Worm (Caenorhabditis elegans) whole organism, midembryonic: ENCODE results near the gene gcy-22.

Experiments
- T22C8.4 ChIP-seq: fragments of 200-800 bp; sonication (Bioruptor generic); IDR thresholded peaks from 2 replicates; pipeline ENCODE4 v1.3.6; 2022; ENCODE audit warnings: missing genetic modification characterization, missing compliant biosample characterization
- cog-1 ChIP-seq: sonication (generic microtip); optimal IDR thresholded peaks from 2 replicates; lab custom pipeline; 2016; ENCODE audit warnings: missing genetic modification characterization, missing compliant biosample characterization
- flt-1 ChIP-seq: fragments of 200-800 bp; sonication (Bioruptor generic); IDR thresholded peaks from 2 replicates; pipeline ENCODE4 v1.3.6; 2022; ENCODE audit warnings: missing genetic modification characterization, missing compliant biosample characterization
- klf-2 ChIP-seq: fragments of 200-800 bp; sonication (Bioruptor generic); conservative IDR thresholded peaks from 2 replicates; pipeline ENCODE4 v1.3.6; 2022; ENCODE audit warnings: missing genetic modification reagents, missing genetic modification characterization, missing compliant biosample characterization
- med-1 ChIP-seq: sonication (generic microtip); optimal IDR thresholded peaks from 2 replicates; lab custom pipeline; 2017; ENCODE audit warnings: missing genetic modification characterization, mild to moderate bottlenecking, missing compliant biosample characterization, antibody characterized with exemption, missing genetic modification reagents; ENCODE audit not compliant: insufficient read depth
- ref-1 ChIP-seq: fragments of 200-800 bp; sonication (Bioruptor generic); conservative IDR thresholded peaks from 2 replicates; pipeline ENCODE4 v1.3.6; 2022; ENCODE audit warnings: missing genetic modification reagents, missing genetic modification characterization, missing compliant biosample characterization
- tab-1 ChIP-seq: fragments of 200-800 bp; sonication (Bioruptor generic); IDR thresholded peaks from 2 replicates; pipeline ENCODE4 v1.3.6; 2022; ENCODE audit warnings: missing genetic modification characterization, missing compliant biosample characterization
- ztf-23 ChIP-seq: fragments of 200-800 bp; sonication (Bioruptor generic); IDR thresholded peaks from 2 replicates; pipeline ENCODE4 v1.3.6; 2022; ENCODE audit warnings: missing genetic modification reagents, missing genetic modification characterization, missing compliant biosample characterization
- ztf-29 ChIP-seq: fragments of 200-800 bp; sonication (Bioruptor generic); IDR thresholded peaks from 2 replicates; pipeline ENCODE4 v1.3.6; 2022; ENCODE audit warnings: missing genetic modification reagents, missing genetic modification characterization, missing compliant biosample characterization

Gene gcy-22

DNA sequence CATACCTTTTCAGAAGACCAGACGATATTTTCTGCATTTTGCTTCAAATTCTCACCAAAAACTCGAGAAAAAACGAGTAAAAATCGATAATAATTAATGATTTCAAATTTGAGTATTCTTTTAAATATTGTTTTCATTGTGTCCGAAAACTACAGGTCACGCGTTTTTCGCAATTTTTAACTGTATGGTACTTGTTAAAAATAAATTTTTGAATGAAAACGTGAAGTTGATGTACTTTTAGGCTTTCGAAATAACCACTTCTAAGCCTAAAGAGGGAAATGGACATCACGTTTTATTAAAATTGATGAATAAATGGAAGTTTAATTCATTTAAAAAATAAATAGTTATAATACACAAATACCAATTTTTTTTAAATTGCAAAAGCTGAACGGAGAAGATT, 22.0 kb downstream of the gcy-22 start, which contains the start of gene Y44A6D.5:
Gene Y44A6D.5, minus strand, starts transcription at position 101 of the 400 bp plus-strand sequence.
- no peak for TF ChIP-seq med-1
- TF ChIP-seq T22C8.4 (GFP tag; lab: Robert Waterston, UW), result no peak
- no peak for TF ChIP-seq ztf-23
- no peak for TF ChIP-seq tab-1 (GFP tag; lab: Robert Waterston, UW)
- TF ChIP-seq flt-1 (GFP tag; lab: Robert Waterston, UW), result no peak
- TF ChIP-seq ref-1 (GFP tag; lab: Robert Waterston, UW), result no peak
- no peak for TF ChIP-seq ztf-29 (GFP tag; lab: Robert Waterston, UW)
- TF ChIP-seq klf-2, result no peak
- no peak for TF ChIP-seq cog-1

DNA sequence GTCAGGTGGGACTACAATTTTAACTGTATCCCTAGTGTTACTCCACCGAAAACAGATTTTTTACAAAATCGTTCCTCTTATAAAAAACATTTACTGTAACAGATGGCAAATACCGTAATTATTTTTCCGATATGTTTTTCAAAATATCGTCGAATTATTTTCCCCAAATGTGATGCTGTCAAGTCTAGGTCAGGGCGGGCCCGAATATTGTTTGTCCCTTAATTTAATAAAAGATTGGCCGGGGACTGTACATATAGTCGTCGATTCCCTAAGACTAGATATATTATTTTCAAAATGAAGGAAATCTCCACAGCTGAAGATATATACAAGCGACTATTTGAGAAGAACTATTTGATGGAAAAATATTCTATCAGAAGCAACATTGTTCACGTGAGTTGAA, 26.9 kb downstream of the gcy-22 start, which contains the start of gene sdf-9:
Gene sdf-9, plus strand, starts transcription at position 301 of the 400 bp plus-strand sequence.
- TF ChIP-seq ref-1 (GFP tag; lab: Robert Waterston, UW) (no peak), T22C8.4 (GFP tag; lab: Robert Waterston, UW) (no peak), ztf-23 (no peak), cog-1 (no peak), klf-2 (no peak), ztf-29 (GFP tag; lab: Robert Waterston, UW) (no peak), flt-1 (GFP tag; lab: Robert Waterston, UW) (no peak), med-1 (no peak), tab-1 (GFP tag; lab: Robert Waterston, UW) (no peak)

DNA sequence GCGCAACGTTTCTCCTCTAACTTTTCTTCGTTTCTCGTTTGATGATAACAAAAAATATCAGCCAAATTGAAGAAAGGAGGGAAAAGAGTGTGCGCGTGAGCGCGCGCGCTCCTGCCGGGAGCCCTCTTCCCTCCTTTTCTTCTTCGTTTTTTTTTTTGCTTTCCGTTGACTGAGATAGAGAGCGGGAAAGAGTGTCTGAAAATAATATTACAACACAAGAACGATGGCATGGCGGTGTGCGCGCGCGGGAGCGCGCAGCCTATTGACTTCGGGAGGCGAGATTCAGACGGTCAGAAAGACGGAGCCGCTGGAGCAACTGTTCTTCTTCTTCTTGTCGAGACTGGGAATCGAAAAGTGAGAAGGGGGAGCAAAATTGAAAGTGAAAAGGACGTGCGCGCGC, 31.1 kb downstream of the gcy-22 start:
- TF ChIP-seq cog-1, result no peak
- TF ChIP-seq T22C8.4 (GFP tag; lab: Robert Waterston, UW), result no peak
- TF ChIP-seq med-1, result no peak
- no peak for TF ChIP-seq tab-1 (GFP tag; lab: Robert Waterston, UW)
- no peak for TF ChIP-seq ztf-29 (GFP tag; lab: Robert Waterston, UW)
- no peak for TF ChIP-seq flt-1 (GFP tag; lab: Robert Waterston, UW)
- TF ChIP-seq klf-2, result no peak
- TF ChIP-seq ztf-23, result no peak
- TF ChIP-seq ref-1 (GFP tag; lab: Robert Waterston, UW), result no peak

DNA sequence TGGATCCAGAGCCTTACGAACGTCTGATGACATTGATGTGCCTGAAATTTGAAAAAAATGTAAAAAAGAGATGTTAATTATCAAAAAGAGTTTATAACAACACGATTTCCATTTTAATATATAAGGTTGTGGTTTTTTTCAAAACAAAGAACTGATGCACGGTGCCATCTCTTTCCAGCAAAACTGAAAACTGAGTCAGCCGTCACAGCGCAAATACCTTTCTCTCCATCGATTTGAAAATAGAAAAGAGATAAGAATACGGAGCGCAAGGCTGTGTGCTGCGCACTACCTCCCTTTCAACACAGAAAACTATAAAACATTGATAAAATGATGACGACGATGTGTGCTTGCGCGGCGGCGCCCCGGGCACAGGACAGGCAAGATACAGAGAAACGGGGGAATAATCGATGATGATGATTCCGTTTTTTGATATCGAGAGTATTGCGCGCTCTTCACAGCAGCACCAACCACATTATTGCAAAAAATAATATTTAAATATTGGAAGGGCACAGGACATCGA, 32.4 kb downstream of the gcy-22 start, which contains the start of gene Y44A6D.3:
Gene Y44A6D.3, minus strand, starts transcription at position 51 of the 520 bp plus-strand sequence.
- TF ChIP-seq cog-1, result no peak
- TF ChIP-seq klf-2, result no peak
- no peak for TF ChIP-seq med-1
- TF ChIP-seq ztf-29 (GFP tag; lab: Robert Waterston, UW), result no peak
- TF ChIP-seq tab-1 (GFP tag; lab: Robert Waterston, UW), result no peak
- no peak for TF ChIP-seq flt-1 (GFP tag; lab: Robert Waterston, UW)
- no peak for TF ChIP-seq ref-1 (GFP tag; lab: Robert Waterston, UW)
- TF ChIP-seq ztf-23, result no peak
- TF ChIP-seq T22C8.4 (GFP tag; lab: Robert Waterston, UW), result no peak

DNA sequence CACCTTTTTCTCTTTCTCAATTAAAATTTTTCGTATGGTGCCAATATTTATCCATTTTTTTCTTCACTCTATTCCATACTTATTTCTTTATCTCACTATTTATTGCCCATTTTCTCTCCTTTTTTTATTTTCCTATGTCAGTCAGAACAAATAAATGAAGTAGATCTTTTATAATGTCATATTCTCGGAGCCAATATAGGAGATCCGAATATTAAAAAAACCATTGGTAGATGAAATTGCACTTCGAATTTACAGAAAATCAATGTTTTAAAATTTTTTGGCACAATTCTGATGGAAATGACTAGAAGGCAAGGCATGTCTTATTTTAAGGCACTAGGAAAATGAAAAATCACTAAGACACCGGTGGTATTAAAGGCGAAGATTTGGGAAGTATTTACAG, 34.2 kb downstream of the gcy-22 start:
- no peak for TF ChIP-seq ztf-23
- no peak for TF ChIP-seq med-1
- TF ChIP-seq klf-2, result no peak

DNA sequence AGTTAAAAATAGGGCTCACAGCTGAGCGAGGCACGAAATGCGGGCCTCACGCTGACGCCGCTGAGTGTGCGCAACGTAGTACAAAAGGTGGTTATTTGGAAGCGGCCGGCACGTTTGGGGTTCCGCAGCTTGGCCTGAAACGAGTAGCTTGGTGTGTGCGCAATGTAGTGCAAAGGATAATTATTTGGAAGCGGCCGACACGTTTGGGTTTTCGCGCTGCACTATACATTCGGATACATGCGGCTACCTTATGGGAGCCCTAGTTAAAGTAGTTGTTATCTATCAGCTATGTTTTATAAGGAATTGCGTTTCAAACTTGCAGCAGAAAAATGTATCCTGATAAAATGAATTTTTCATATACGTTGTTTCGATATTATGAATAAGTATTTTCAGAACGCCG, 34.9 kb downstream of the gcy-22 start, which contains the start of gene Y44A6D.1:
Gene Y44A6D.1, minus strand, starts transcription at position 23 of the 400 bp plus-strand sequence.
- no peak for TF ChIP-seq klf-2
- TF ChIP-seq tab-1 (GFP tag; lab: Robert Waterston, UW), result no peak

DNA sequence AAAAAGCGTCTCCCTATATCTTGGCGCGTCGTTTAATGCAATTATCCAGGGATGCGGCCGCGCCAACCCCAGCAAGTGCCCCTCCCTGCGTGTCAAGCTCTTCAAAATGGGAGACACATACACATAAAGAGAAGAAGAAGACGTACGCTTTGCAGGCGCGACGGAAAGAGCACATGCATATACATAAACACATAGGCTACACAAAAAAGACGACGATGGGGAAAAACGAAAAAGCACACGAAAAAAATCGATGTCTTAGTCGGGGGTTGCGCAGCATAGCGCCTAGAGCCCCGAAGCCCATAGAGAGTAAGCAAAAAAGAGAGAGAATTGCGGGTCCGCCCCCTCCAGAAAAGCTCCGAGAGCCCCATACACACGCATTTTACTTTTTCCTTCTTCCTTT, 35.8 kb downstream of the gcy-22 start, which contains the start of gene tpan-1:
Gene tpan-1, plus strand, starts transcription at position 398 of the 400 bp plus-strand sequence.
- TF ChIP-seq cog-1 (no peak), tab-1 (GFP tag; lab: Robert Waterston, UW) (no peak), ref-1 (GFP tag; lab: Robert Waterston, UW) (no peak), klf-2 (no peak), med-1 (no peak), ztf-23 (no peak), flt-1 (GFP tag; lab: Robert Waterston, UW) (no peak), T22C8.4 (GFP tag; lab: Robert Waterston, UW) (no peak), ztf-29 (GFP tag; lab: Robert Waterston, UW) (no peak)

DNA sequence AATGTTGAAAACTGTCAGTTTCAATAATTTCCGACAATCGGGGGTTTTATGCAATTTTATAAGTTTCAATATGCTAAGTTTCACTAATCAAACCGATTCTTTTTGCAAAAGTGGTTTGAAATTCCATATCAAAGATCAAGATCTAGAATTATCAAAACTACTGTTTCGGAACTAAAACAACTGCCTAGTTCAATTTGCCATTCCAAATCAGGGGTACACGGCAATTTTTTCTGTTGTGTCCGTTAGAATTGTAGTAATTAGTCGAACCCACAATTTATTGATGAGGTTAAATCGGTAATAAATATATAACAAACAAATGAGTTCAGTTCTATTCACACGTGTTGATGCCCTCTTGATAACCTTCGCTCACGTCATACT, 39.0 kb downstream of the gcy-22 start:
- no peak for TF ChIP-seq med-1
- TF ChIP-seq flt-1 (GFP tag; lab: Robert Waterston, UW), result no peak
- no peak for TF ChIP-seq ztf-29 (GFP tag; lab: Robert Waterston, UW)
- no peak for TF ChIP-seq ztf-23
- no peak for TF ChIP-seq tab-1 (GFP tag; lab: Robert Waterston, UW)
- TF ChIP-seq ref-1 (GFP tag; lab: Robert Waterston, UW), result no peak
- TF ChIP-seq klf-2, result no peak
- no peak for TF ChIP-seq cog-1
- no peak for TF ChIP-seq T22C8.4 (GFP tag; lab: Robert Waterston, UW)

DNA sequence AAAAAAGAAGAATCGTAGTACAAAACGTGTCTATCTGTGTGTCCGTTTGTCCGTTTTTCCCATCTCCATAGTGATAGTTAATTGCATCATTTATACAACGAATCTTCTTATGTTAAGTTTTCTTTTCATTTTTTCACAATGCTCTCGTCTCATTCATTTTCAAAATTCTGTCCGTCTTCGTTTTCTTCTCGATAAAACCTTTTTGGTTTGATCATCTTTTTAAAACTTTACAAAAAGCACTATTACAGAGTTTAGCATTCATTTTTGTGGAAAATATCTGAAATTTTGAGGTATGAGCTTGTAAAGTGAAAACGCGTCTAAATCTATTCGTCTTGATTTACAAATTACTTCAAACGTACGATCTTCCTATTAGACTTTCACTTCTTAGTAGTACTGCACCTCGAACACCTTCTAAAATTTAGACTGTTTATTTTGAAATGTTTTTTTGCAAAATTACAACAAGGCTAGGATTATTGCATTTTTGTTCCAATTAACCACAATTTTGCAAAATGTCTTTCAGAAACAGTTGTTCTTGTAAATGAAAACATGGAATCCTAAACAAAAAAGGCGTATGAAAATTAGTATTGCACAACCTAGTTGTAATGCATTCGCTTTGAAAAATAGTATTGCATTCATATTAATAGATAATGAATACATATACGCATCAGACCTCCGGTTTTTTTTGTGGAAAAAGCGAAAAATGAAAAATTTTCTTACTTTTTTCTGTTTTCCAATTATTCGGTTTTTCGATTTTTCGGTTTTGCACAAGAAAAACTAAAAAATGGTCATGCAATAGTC, 39.6 kb downstream of the gcy-22 start:
- TF ChIP-seq T22C8.4 (GFP tag; lab: Robert Waterston, UW) (no peak), ztf-23 (no peak), flt-1 (GFP tag; lab: Robert Waterston, UW) (no peak), klf-2 (no peak), med-1 (no peak), cog-1 (no peak), ref-1 (GFP tag; lab: Robert Waterston, UW) (no peak), tab-1 (GFP tag; lab: Robert Waterston, UW) (no peak), ztf-29 (GFP tag; lab: Robert Waterston, UW) (no peak)

DNA sequence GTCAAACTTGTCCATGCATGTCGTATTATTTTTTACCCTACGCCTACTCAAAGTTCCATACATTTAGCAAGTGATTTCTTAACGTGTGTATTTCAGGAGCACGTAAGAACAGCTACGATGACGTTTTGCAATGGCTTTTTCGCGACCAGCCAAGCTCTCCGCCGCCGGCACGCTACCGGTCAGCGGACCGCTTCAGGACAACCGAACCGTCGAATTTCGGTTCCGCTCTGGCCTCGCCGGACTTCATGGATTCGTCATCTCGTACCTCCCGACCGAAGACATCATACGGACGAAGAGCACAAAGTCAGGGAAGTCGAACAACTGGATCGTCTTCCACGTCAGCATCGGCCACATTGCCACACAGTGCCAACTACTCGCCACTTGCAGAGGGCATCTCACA, 41.2 kb downstream of the gcy-22 start:
- TF ChIP-seq flt-1 (GFP tag; lab: Robert Waterston, UW), result no peak
- no peak for TF ChIP-seq med-1
- TF ChIP-seq T22C8.4 (GFP tag; lab: Robert Waterston, UW), result no peak
- no peak for TF ChIP-seq ztf-23
- TF ChIP-seq tab-1 (GFP tag; lab: Robert Waterston, UW), result no peak
- TF ChIP-seq klf-2, result no peak
- no peak for TF ChIP-seq ref-1 (GFP tag; lab: Robert Waterston, UW)
- TF ChIP-seq cog-1, result no peak
- TF ChIP-seq ztf-29 (GFP tag; lab: Robert Waterston, UW), result no peak
